Worm (Caenorhabditis elegans) whole organism, midembryonic: Measurements from ENCODE around the gene natc-1.

ENCODE experiments used
- T22C8.4 ChIP-seq: fragments of 200-800 bp; sonication (Bioruptor generic); IDR thresholded peaks from 2 replicates; pipeline ENCODE4 v1.3.6; 2022; ENCODE audit warnings: missing genetic modification characterization, missing compliant biosample characterization
- flt-1 ChIP-seq: fragments of 200-800 bp; sonication (Bioruptor generic); IDR thresholded peaks from 2 replicates; pipeline ENCODE4 v1.3.6; 2022; ENCODE audit warnings: missing genetic modification characterization, missing compliant biosample characterization
- klf-2 ChIP-seq: fragments of 200-800 bp; sonication (Bioruptor generic); conservative IDR thresholded peaks from 2 replicates; pipeline ENCODE4 v1.3.6; 2022; ENCODE audit warnings: missing genetic modification reagents, missing genetic modification characterization, missing compliant biosample characterization
- ref-1 ChIP-seq: fragments of 200-800 bp; sonication (Bioruptor generic); conservative IDR thresholded peaks from 2 replicates; pipeline ENCODE4 v1.3.6; 2022; ENCODE audit warnings: missing genetic modification reagents, missing genetic modification characterization, missing compliant biosample characterization
- tab-1 ChIP-seq: fragments of 200-800 bp; sonication (Bioruptor generic); IDR thresholded peaks from 2 replicates; pipeline ENCODE4 v1.3.6; 2022; ENCODE audit warnings: missing genetic modification characterization, missing compliant biosample characterization
- ztf-23 ChIP-seq: fragments of 200-800 bp; sonication (Bioruptor generic); IDR thresholded peaks from 2 replicates; pipeline ENCODE4 v1.3.6; 2022; ENCODE audit warnings: missing genetic modification reagents, missing genetic modification characterization, missing compliant biosample characterization
- ztf-29 ChIP-seq: fragments of 200-800 bp; sonication (Bioruptor generic); IDR thresholded peaks from 2 replicates; pipeline ENCODE4 v1.3.6; 2022; ENCODE audit warnings: missing genetic modification reagents, missing genetic modification characterization, missing compliant biosample characterization

ce11 chrV:8449241-8449640 is 12.9 kb upstream of the natc-1 start:
- no peak for TF ChIP-seq ztf-29 (GFP tag; lab: Robert Waterston, UW)
- no peak for TF ChIP-seq ztf-23 (GFP tag; lab: Robert Waterston, UW)
- TF ChIP-seq flt-1 (GFP tag; lab: Robert Waterston, UW) = no peak
- TF ChIP-seq klf-2 = no peak
- TF ChIP-seq tab-1 = no peak
- TF ChIP-seq ref-1 (GFP tag; lab: Robert Waterston, UW) = no peak
- TF ChIP-seq T22C8.4 = no peak
